Worm (Caenorhabditis elegans): ENCODE measurements around the gene acp-6.
A peak's percentile ranks its signal among the peaks of the same experiment; 100 is the strongest.

Gene acp-6

DNA sequence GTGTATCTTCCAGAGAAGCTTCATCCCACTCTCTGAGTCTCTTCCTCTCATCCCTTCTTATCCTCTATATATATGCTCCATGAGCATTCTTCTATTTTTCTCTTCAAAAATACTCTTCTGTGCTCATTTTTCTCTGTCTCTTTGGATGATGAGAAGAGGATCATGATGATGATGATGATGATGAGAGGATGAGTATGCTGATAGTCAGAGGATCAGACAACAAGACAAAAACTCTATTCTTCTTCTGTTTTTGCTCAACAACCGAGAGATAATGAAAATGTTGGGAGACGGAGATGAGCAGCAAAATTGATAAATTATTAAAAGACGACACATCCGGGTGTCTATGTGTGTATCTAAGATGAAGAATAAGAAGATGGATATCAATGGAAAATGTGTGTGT is 32.6 kb downstream of the acp-6 start (continued):
- peak; percentile 42 for TF ChIP-seq nhr-20 (tag; optimal IDR thresholded peaks at IDR 0.05)
- TF ChIP-seq vab-15 (tag; optimal IDR thresholded peaks at IDR 0.05): no peak
- no peak for TF ChIP-seq egl-27 (tag; optimal IDR thresholded peaks at IDR 0.05)
- peak; percentile 89 for TF ChIP-seq unc-86 (tag; optimal IDR thresholded peaks at IDR 0.05)
- TF ChIP-seq mep-1 (tag; optimal IDR thresholded peaks at IDR 0.05): peak; percentile 48
- TF ChIP-seq dpl-1 (GFP tag; optimal IDR thresholded peaks at IDR 0.05): peak in 2 of 3 experiments; percentile 14 to 26
- TF ChIP-seq mab-9 (GFP tag; IDR thresholded peaks at IDR 0.05): no peak
- no peak for TF ChIP-seq C16A3.4 (tag; optimal IDR thresholded peaks at IDR 0.05)
- TF ChIP-seq elt-3 (tag; optimal IDR thresholded peaks at IDR 0.05): no peak
- no peak for TF ChIP-seq ztf-11 (tag; optimal IDR thresholded peaks at IDR 0.05)
- TF ChIP-seq pag-3 (tag; optimal IDR thresholded peaks at IDR 0.05; ENCODE audit: borderline replicate concordance, insufficient read depth): no peak
- TF ChIP-seq lin-13 (GFP tag; optimal IDR thresholded peaks at IDR 0.05): no peak
- TF ChIP-seq zag-1 (tag; optimal IDR thresholded peaks at IDR 0.05): no peak
- no peak for TF ChIP-seq hpl-2 (GFP tag; optimal IDR thresholded peaks at IDR 0.05)
- TF ChIP-seq zip-4 (GFP tag; optimal IDR thresholded peaks at IDR 0.05): no peak
- TF ChIP-seq tbx-2 (tag; optimal IDR thresholded peaks at IDR 0.05): peak; percentile 47
- no peak for TF ChIP-seq lin-15B (tag; optimal IDR thresholded peaks at IDR 0.05)
- TF ChIP-seq nhr-84 (tag; optimal IDR thresholded peaks at IDR 0.05): no peak
- no peak for TF ChIP-seq ceh-63 (GFP tag; optimal IDR thresholded peaks at IDR 0.05)
- no peak for TF ChIP-seq nhr-28 (tag; optimal IDR thresholded peaks at IDR 0.05)
- no peak for TF ChIP-seq jun-1 (tag; optimal IDR thresholded peaks at IDR 0.05)
- TF ChIP-seq nhr-47 (tag; optimal IDR thresholded peaks at IDR 0.05): peak; percentile 51
- TF ChIP-seq dsc-1 (tag; optimal IDR thresholded peaks at IDR 0.05): peak; percentile 79
- TF ChIP-seq ceh-90 (tag; optimal IDR thresholded peaks at IDR 0.05): no peak
- no peak for TF ChIP-seq nhr-77 (tag; optimal IDR thresholded peaks at IDR 0.05)
- TF ChIP-seq ztf-4 (tag; optimal IDR thresholded peaks at IDR 0.05): peak; percentile 21
- TF ChIP-seq efl-1 (optimal IDR thresholded peaks at IDR 0.05): peak; percentile 44 to 49
- TF ChIP-seq efl-1 (GFP tag; optimal IDR thresholded peaks at IDR 0.05 in 1 of 2): peak; percentile 13 to 20
- TF ChIP-seq ceh-88 (GFP tag; IDR thresholded peaks at IDR 0.05): no peak
- TF ChIP-seq fkh-4 (tag; optimal IDR thresholded peaks at IDR 0.05; ENCODE audit: borderline replicate concordance): no peak

ce11 chrIV:6391566-6391965 is 34.4 kb downstream of the acp-6 start:
- no peak for TF ChIP-seq pag-3 (tag; optimal IDR thresholded peaks at IDR 0.05; ENCODE audit: borderline replicate concordance, insufficient read depth)
- TF ChIP-seq mef-2 (tag; optimal IDR thresholded peaks at IDR 0.05): no peak
- no peak for TF ChIP-seq nhr-90 (tag; optimal IDR thresholded peaks at IDR 0.05; ENCODE audit: poor library complexity)
- TF ChIP-seq Y116A8C.19 (tag; optimal IDR thresholded peaks at IDR 0.05; ENCODE audit: borderline replicate concordance): no peak
- no peak for TF ChIP-seq irx-1 (tag; optimal IDR thresholded peaks at IDR 0.05)
- no peak for TF ChIP-seq ces-1 (GFP tag; optimal IDR thresholded peaks at IDR 0.05)
- TF ChIP-seq ztf-4 (tag; optimal IDR thresholded peaks at IDR 0.05): no peak

DNA sequence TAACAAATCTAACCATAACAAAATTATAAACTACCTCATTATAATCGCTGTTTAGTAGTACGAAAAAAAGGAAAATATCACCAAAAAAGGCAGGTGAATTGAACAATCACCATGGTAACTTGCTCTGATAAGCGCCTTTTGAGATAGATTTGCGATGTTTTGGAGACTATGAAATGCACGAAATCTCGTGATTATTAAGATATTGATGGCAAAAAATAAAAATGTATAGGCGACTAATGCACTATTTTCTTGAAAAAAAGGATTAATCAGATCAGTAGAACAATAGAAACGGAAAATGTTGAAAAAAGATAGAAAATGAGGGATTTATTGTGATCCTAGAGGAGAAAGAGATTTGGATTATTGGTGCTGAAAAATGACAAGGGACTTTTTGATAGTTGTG is 37.4 kb downstream of the acp-6 start:
- TF ChIP-seq fkh-8 (tag; optimal IDR thresholded peaks at IDR 0.05) (peak; percentile 68), pax-3 (tag; optimal IDR thresholded peaks at IDR 0.05) (peak; percentile 47), dsc-1 (tag; optimal IDR thresholded peaks at IDR 0.05) (peak; percentile 80), mep-1 (tag; optimal IDR thresholded peaks at IDR 0.05) (no peak)

DNA sequence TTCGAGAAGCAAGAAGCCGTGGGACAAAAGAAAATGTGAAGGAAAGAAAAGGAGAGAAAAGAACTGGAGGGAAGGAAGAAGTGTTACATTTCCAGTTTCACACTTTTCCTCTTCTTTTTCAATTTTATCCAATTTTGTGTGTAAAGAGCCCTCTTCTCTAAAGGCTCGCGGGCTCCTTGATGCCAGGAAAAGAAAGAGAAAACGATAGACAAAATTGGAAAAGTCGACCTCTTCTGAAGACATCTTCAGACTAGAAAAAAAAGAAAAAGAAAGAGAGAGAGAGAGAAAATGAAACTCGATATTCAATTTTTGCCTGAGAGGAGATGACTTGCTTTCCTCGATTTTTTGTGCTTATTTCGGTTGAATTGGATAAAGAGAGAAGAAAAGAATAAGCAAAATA is 40.9 kb downstream of the acp-6 start:
- TF ChIP-seq lin-14 (GFP tag; optimal IDR thresholded peaks at IDR 0.05) (peak; percentile 54), fkh-10 (GFP tag; optimal IDR thresholded peaks at IDR 0.05) (peak; percentile 81), unc-30 (tag; optimal IDR thresholded peaks at IDR 0.05) (no peak)

Measured in whole organism, L1 larva.